Worm (Caenorhabditis elegans): ENCODE data around the gene irld-48.

irld-48 gene

ce11 chrII:3002211-3002610 lies 46.3 kb downstream of the irld-48 start, which contains the start of gene lido-10 (continued):
- TF ChIP-seq bed-2 (GFP tag; IDR thresholded peaks at IDR 0.05): no peak

ce11 chrII:3003667-3004066 lies 47.8 kb downstream of the irld-48 start, which contains the start of gene lido-11:
Gene lido-11 (plus strand): TSS chrII:3003967.
- TF ChIP-seq hsf-1 (GFP tag; IDR thresholded peaks at IDR 0.05) (no peak), ceh-100 (GFP tag; IDR thresholded peaks at IDR 0.05) (no peak), ztf-3 (GFP tag; optimal IDR thresholded peaks at IDR 0.05) (no peak), mes-4 (tag; optimal IDR thresholded peaks at IDR 0.05) (no peak), nhr-80 (tag; optimal IDR thresholded peaks at IDR 0.05) (no peak), tbx-9 (tag; optimal IDR thresholded peaks at IDR 0.05; ENCODE audit: borderline replicate concordance) (no peak), madf-8 (GFP tag; conservative IDR thresholded peaks at IDR 0.05) (no peak), lin-26 (GFP tag; IDR thresholded peaks at IDR 0.05) (no peak), gei-17 (GFP tag; optimal IDR thresholded peaks at IDR 0.05) (no peak), hrde-1 (tag; optimal IDR thresholded peaks at IDR 0.05; ENCODE audit: borderline replicate concordance) (no peak), let-607 (tag; optimal IDR thresholded peaks at IDR 0.05) (no peak), nfya-1 (tag; optimal IDR thresholded peaks at IDR 0.05; ENCODE audit: borderline replicate concordance, insufficient read depth) (no peak), hmg-1.2 (GFP tag; IDR thresholded peaks at IDR 0.05) (no peak), K12H6.12 (tag; optimal IDR thresholded peaks at IDR 0.05) (no peak), fkh-3 (tag; optimal IDR thresholded peaks at IDR 0.05) (no peak)

- TF ChIP-seq ceh-58 (GFP tag; IDR thresholded peaks at IDR 0.05) (no peak), nhr-27 (tag; optimal IDR thresholded peaks at IDR 0.05) (no peak), lin-54 (GFP tag; optimal IDR thresholded peaks at IDR 0.05) (no peak), unc-62 (GFP tag; optimal IDR thresholded peaks at IDR 0.05) (no peak), akir-1 (GFP tag; optimal IDR thresholded peaks at IDR 0.05) (no peak), rpc-1 (optimal IDR thresholded peaks at IDR 0.05) (no peak), rpc-1 (tag; optimal IDR thresholded peaks at IDR 0.05) (no peak), ets-4 (GFP tag; optimal IDR thresholded peaks at IDR 0.05) (no peak), K11D2.4 (GFP tag; IDR thresholded peaks at IDR 0.05) (no peak), B0261.1 (tag; optimal IDR thresholded peaks at IDR 0.05) (no peak)
These were observed 49.6 kb downstream of the irld-48 start, which contains the start of gene lido-12 for ce11 chrII:3005499-3005898. Gene lido-12 (plus strand): TSS chrII:3005799.
